Worm (Caenorhabditis elegans): ENCODE data around the gene sru-30.

sru-30 gene

DNA sequence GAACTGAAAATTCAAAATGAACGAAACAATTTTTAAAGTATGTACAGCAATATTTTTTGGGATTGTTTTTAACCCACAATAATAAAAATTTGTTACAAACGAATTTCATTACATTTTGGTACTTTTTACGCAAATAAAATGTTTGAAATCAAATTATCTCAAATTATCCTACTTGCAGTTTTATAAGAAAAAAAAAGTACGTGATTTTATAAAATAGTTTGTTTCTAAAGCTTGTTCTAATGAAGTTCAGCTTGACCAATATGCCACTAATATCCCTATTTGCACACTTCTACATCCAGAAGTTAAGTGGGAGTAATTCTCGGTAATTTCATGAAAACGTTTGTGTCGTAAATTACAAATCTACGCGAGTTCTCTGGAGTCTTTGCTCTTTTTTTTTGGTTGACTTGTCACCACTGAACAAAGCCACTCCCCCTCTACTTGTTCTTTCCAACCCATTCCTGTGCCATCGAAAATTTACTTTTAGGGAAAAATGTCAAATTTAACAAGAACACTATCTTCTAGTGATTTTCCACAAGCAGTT is 29.8 kb downstream of the sru-30 start, which contains the start of gene sru-8:
TSS of gene sru-8 (plus strand) at position 491 of the 541 bp plus-strand sequence.
- no peak for TF ChIP-seq dpl-1 (GFP tag; optimal IDR thresholded peaks at IDR 0.05)
- no peak for TF ChIP-seq ceh-90 (tag; optimal IDR thresholded peaks at IDR 0.05)
- no peak for TF ChIP-seq nhr-90 (tag; optimal IDR thresholded peaks at IDR 0.05; ENCODE audit: poor library complexity)
- no peak for TF ChIP-seq mab-9 (GFP tag; IDR thresholded peaks at IDR 0.05)
- TF ChIP-seq nhr-77 (tag; optimal IDR thresholded peaks at IDR 0.05) = no peak
- no peak for TF ChIP-seq snpc-4 (tag; optimal IDR thresholded peaks at IDR 0.05)
- no peak for TF ChIP-seq grh-1 (GFP tag; IDR thresholded peaks at IDR 0.05)
- TF ChIP-seq pax-3 (tag; optimal IDR thresholded peaks at IDR 0.05) = no peak

DNA sequence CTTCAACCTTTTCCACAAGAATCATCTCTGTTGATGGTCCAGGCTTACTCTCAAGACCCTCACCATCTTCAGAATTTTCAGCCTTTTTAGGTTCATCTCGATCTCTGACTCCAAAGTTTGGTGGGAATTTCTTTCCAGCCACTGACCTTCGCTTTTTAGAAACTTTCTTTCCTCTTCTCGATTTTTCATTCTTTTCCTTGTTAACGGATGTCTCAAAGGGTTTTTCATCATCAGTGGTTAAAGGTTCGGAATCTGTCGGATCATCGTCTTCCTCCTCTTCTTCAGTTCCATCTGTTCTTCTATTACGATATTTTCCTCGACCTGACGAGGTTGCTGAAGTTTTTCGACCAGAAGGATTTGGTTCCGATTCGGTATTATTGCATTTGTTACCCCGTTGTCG is 34.9 kb downstream of the sru-30 start:
- TF ChIP-seq pax-3 (tag; optimal IDR thresholded peaks at IDR 0.05) (no peak), efl-3 (GFP tag; optimal IDR thresholded peaks at IDR 0.05) (no peak), isw-1 (GFP tag; IDR thresholded peaks at IDR 0.05) (no peak), tbx-2 (tag; optimal IDR thresholded peaks at IDR 0.05) (no peak), C16A3.4 (tag; optimal IDR thresholded peaks at IDR 0.05) (no peak), unc-62 (GFP tag; optimal IDR thresholded peaks at IDR 0.05) (no peak), snu-23 (GFP tag; optimal IDR thresholded peaks at IDR 0.05) (no peak), unc-130 (tag; optimal IDR thresholded peaks at IDR 0.05) (no peak), rnt-1 (tag; optimal IDR thresholded peaks at IDR 0.05) (no peak), unc-86 (tag; optimal IDR thresholded peaks at IDR 0.05) (no peak), aly-2 (tag; optimal IDR thresholded peaks at IDR 0.05) (no peak), ets-5 (GFP tag; IDR thresholded peaks at IDR 0.05) (no peak), fkh-4 (tag; optimal IDR thresholded peaks at IDR 0.05; ENCODE audit: borderline replicate concordance) (no peak), irx-1 (tag; optimal IDR thresholded peaks at IDR 0.05) (no peak), dpl-1 (GFP tag; optimal IDR thresholded peaks at IDR 0.05) (no peak), pag-3 (tag; optimal IDR thresholded peaks at IDR 0.05; ENCODE audit: borderline replicate concordance, insufficient read depth) (no peak), jun-1 (tag; optimal IDR thresholded peaks at IDR 0.05) (no peak), mef-2 (tag; optimal IDR thresholded peaks at IDR 0.05) (no peak), hpl-2 (GFP tag; optimal IDR thresholded peaks at IDR 0.05) (no peak), Y116A8C.19 (tag; optimal IDR thresholded peaks at IDR 0.05; ENCODE audit: borderline replicate concordance) (no peak)

DNA sequence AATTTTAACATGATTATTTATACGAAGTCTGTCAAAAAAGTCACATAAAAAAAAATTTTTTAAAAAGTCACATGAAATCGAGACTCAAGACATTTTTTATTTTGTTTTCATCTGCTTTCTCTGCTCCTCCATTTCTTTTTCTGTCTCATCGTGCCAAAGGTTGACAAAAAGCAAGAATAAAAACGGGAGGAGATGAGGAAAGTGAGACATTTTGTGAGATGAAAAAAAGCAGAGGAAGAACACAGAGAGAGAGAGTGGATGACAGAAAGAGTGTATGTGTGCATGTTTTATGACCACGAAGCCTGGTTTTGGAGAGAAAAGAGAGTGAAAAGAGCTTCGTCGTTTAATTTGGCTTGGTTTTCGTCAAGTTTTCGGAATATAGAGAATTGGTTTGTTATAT is 40.2 kb downstream of the sru-30 start:
- peak in 1 of 2 experiments; percentile 4 for TF ChIP-seq lin-35 (GFP tag; optimal IDR thresholded peaks at IDR 0.05)
- peak in 1 of 3 experiments; percentile 19 for TF ChIP-seq ceh-82 (tag; optimal IDR thresholded peaks at IDR 0.05)
- peak; percentile 67 for TF ChIP-seq lin-14 (GFP tag; optimal IDR thresholded peaks at IDR 0.05)
- no peak for TF ChIP-seq unc-86 (tag; optimal IDR thresholded peaks at IDR 0.05)
- TF ChIP-seq dpl-1 (GFP tag; optimal IDR thresholded peaks at IDR 0.05) = no peak
- peak; percentile 6 for TF ChIP-seq mep-1 (tag; optimal IDR thresholded peaks at IDR 0.05)
- peak in 1 of 2 experiments; percentile 12 for TF ChIP-seq lsy-2 (tag; optimal IDR thresholded peaks at IDR 0.05)
- TF ChIP-seq efl-1 (optimal IDR thresholded peaks at IDR 0.05) = peak in 1 of 2 experiments; percentile 1
- no peak for TF ChIP-seq efl-1 (GFP tag; optimal IDR thresholded peaks at IDR 0.05 in 1 of 2)
- no peak for TF ChIP-seq skn-1 (tag; optimal IDR thresholded peaks at IDR 0.05)
- no peak for TF ChIP-seq nhr-20 (tag; optimal IDR thresholded peaks at IDR 0.05)

DNA sequence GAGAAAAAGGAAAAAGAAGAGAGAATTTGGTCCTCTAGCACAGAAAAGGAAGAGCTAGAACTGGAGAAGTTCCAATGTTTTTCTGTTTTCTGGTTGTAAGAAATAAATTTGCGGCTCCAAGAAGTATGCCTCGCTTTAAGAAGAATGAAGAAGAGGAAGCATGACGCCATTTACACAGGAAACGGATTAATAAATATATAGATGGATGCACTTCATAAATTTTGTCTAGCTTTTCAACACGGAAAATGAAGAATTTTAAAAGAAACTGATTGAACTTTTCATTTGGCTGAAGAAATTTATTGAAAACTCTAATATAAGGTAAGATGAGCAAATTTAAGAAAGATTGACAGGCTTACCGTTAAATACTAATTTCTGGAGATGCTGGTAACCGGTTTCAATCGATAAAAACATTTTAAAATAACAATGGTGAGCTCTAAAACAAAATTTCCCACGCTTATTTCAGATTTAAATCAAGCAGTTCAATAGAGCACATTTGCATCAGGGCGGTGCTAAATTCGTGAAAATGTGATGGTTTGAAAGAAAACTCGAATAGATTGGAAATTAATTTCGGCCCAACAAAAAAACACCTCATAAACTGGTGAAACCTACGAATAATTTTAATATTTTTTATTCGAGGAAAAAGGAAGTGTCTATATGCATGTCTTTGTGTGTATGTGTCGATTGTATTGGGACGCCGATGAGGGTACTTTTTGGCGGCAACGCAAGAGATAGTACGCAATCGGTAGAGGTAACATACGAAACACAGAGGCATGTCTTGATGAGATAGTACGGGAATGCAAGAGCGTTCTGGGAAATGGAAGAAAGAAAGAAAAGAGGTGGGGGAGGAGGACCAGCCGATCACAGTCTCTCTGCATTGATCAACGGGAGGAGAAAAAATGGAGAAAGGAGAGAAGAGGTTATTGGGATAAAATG is 42.6 kb downstream of the sru-30 start:
- no peak for TF ChIP-seq zag-1 (tag; optimal IDR thresholded peaks at IDR 0.05)
- TF ChIP-seq ces-1 (GFP tag; optimal IDR thresholded peaks at IDR 0.05) = no peak
- TF ChIP-seq unc-30 (tag; optimal IDR thresholded peaks at IDR 0.05) = no peak
- TF ChIP-seq unc-86 (tag; optimal IDR thresholded peaks at IDR 0.05) = no peak
- TF ChIP-seq fos-1 (tag; optimal IDR thresholded peaks at IDR 0.05) = no peak
- TF ChIP-seq irx-1 (tag; optimal IDR thresholded peaks at IDR 0.05) = peak; percentile 8
- peak; percentile 66 for TF ChIP-seq nhr-85 (tag)
- TF ChIP-seq nhr-76 (tag; optimal IDR thresholded peaks at IDR 0.05) = no peak
- TF ChIP-seq nhr-11 (tag; optimal IDR thresholded peaks at IDR 0.05) = no peak
- peak in 2 of 3 experiments; percentile 45 to 51 for TF ChIP-seq dpl-1 (GFP tag; optimal IDR thresholded peaks at IDR 0.05)
- TF ChIP-seq zip-4 (GFP tag; optimal IDR thresholded peaks at IDR 0.05) = no peak
- no peak for TF ChIP-seq pag-3 (tag; optimal IDR thresholded peaks at IDR 0.05; ENCODE audit: borderline replicate concordance, insufficient read depth)
- peak; percentile 9 for TF ChIP-seq dsc-1 (tag; optimal IDR thresholded peaks at IDR 0.05)
- no peak for TF ChIP-seq unc-130 (tag; optimal IDR thresholded peaks at IDR 0.05)
- peak; percentile 11 to 51 for TF ChIP-seq lin-35 (GFP tag; optimal IDR thresholded peaks at IDR 0.05)
- no peak for TF ChIP-seq ztf-11 (tag; optimal IDR thresholded peaks at IDR 0.05)
- TF ChIP-seq hlh-4 (tag; optimal IDR thresholded peaks at IDR 0.05) = no peak
